Worm (Caenorhabditis elegans) whole organism, L4/young adult: Measurements from ENCODE around the gene C44H9.6.
"Not testable (repeated sequence)": the region's sequence is repeated elsewhere in the genome, so short reads cannot be mapped to it uniquely, and the experiment has no call there.

Experiments used
- W03F9.2 ChIP-seq: fragments of 150-350 bp; optimal IDR thresholded peaks from 2 replicates; lab custom pipeline; 2014; ENCODE audit warnings: missing biosample characterization, missing genetic modification characterization
- dao-5 ChIP-seq: sonication (generic microtip); optimal IDR thresholded peaks from 2 replicates; lab custom pipeline; 2016; ENCODE audit warnings: missing genotype, missing genetic modification characterization, moderate library complexity, missing compliant biosample characterization
- him-1 ChIP-seq: sonication (generic microtip); optimal IDR thresholded peaks from 2 replicates; lab custom pipeline; 2016; ENCODE audit warnings: missing genotype, missing genetic modification reagents, missing genetic modification characterization, missing compliant biosample characterization

C44H9.6 gene

ce11 chrV:12845247-12845646 is at the start of gene C44H9.6:
Gene C44H9.6 (minus strand): TSS chrV:12845347.
- TF ChIP-seq W03F9.2: no peak
- TF ChIP-seq him-1 (tag; lab: Kevin White, UChicago): no peak
- TF ChIP-seq dao-5 (tag; lab: Kevin White, UChicago): no peak

ce11 chrV:12885860-12886259 is 40.7 kb upstream of the C44H9.6 start, which contains the start of gene glb-24:
Gene glb-24 (minus strand): TSS chrV:12885960.
- no peak for TF ChIP-seq W03F9.2
- TF ChIP-seq him-1 (tag; lab: Kevin White, UChicago): no peak
- TF ChIP-seq dao-5 (tag; lab: Kevin White, UChicago): no peak

ce11 chrV:12882370-12882769 is 37.2 kb upstream of the C44H9.6 start:
- TF ChIP-seq dao-5 (tag; lab: Kevin White, UChicago): no peak
- no peak for TF ChIP-seq him-1 (tag; lab: Kevin White, UChicago)
- TF ChIP-seq W03F9.2: no peak

- no peak for TF ChIP-seq dao-5 (tag; lab: Kevin White, UChicago)
- TF ChIP-seq him-1 (tag; lab: Kevin White, UChicago): no peak
These were observed 36.2 kb upstream of the C44H9.6 start for ce11 chrV:12881396-12881795.

- TF ChIP-seq him-1 (tag; lab: Kevin White, UChicago) (no peak), W03F9.2 (no peak), dao-5 (tag; lab: Kevin White, UChicago) (no peak)
These were observed 34.2 kb upstream of the C44H9.6 start for ce11 chrV:12879349-12879748.

ce11 chrV:12877579-12877978 is 32.4 kb upstream of the C44H9.6 start:
- no peak for TF ChIP-seq dao-5 (tag; lab: Kevin White, UChicago)
- TF ChIP-seq W03F9.2: no peak
- no peak for TF ChIP-seq him-1 (tag; lab: Kevin White, UChicago)

- TF ChIP-seq W03F9.2 (no peak), him-1 (tag; lab: Kevin White, UChicago) (no peak)
These were observed 31.6 kb upstream of the C44H9.6 start for ce11 chrV:12876708-12877107.

ce11 chrV:12875850-12876249 is 30.7 kb upstream of the C44H9.6 start:
- no peak for TF ChIP-seq him-1 (tag; lab: Kevin White, UChicago)
- no peak for TF ChIP-seq dao-5 (tag; lab: Kevin White, UChicago)
- no peak for TF ChIP-seq W03F9.2

ce11 chrV:12871753-12872152 is 26.6 kb upstream of the C44H9.6 start, which contains the start of gene bus-19:
Gene bus-19 (plus strand): TSS chrV:12872053.
- TF ChIP-seq W03F9.2 (no peak), dao-5 (tag; lab: Kevin White, UChicago) (no peak), him-1 (tag; lab: Kevin White, UChicago) (no peak)

ce11 chrV:12870740-12871139 is 25.6 kb upstream of the C44H9.6 start:
- TF ChIP-seq W03F9.2 (no peak), him-1 (tag; lab: Kevin White, UChicago) (no peak), dao-5 (tag; lab: Kevin White, UChicago) (no peak)

- TF ChIP-seq W03F9.2 (peak; percentile 78), him-1 (tag; lab: Kevin White, UChicago) (peak; percentile 82), dao-5 (tag; lab: Kevin White, UChicago) (no peak)
These were observed 24.8 kb upstream of the C44H9.6 start, which contains the start of gene T07F10.3 for ce11 chrV:12869948-12870347. Gene T07F10.3 (minus strand): TSS chrV:12870045.

ce11 chrV:12867997-12868396 is 22.9 kb upstream of the C44H9.6 start, which contains the start of gene nspg-1:
Gene nspg-1 (minus strand): TSS chrV:12868097.
- no peak for TF ChIP-seq W03F9.2
- TF ChIP-seq him-1 (tag; lab: Kevin White, UChicago): no peak
- TF ChIP-seq dao-5 (tag; lab: Kevin White, UChicago): no peak

- not testable (repeated sequence) for TF ChIP-seq W03F9.2; him-1 (tag; lab: Kevin White, UChicago); dao-5 (tag; lab: Kevin White, UChicago)
These were observed 20.5 kb upstream of the C44H9.6 start, which contains the start of gene T07F10.5 for ce11 chrV:12865615-12866014. Gene T07F10.5 (plus strand): TSS chrV:12865915.

- TF ChIP-seq dao-5 (tag; lab: Kevin White, UChicago) (no peak), him-1 (tag; lab: Kevin White, UChicago) (no peak), W03F9.2 (no peak)
These were observed 14.0 kb upstream of the C44H9.6 start, which contains the start of gene anp-1 for ce11 chrV:12859144-12859543. Gene anp-1 (plus strand): TSS chrV:12859444.

- TF ChIP-seq W03F9.2 (no peak), dao-5 (tag; lab: Kevin White, UChicago) (no peak), him-1 (tag; lab: Kevin White, UChicago) (no peak)
These were observed 9.6 kb upstream of the C44H9.6 start, which contains the start of gene C44H9.7 for ce11 chrV:12854766-12855165. Gene C44H9.7 (minus strand): TSS chrV:12854866.
